Fruit fly (Drosophila melanogaster) whole organism, embryonic: ENCODE measurements around the gene CG14420.

Experiments used
- Asciz ChIP-seq: fragments of 200-800 bp; sonication (Bioruptor generic); optimal IDR thresholded peaks from 2 replicates; lab custom pipeline; 2017; ENCODE audit warnings: missing biosample characterization, mild to moderate bottlenecking, missing genetic modification characterization, missing genetic modification reagents
- CG10147 ChIP-seq: fragments of 200-800 bp; sonication (Bioruptor generic); optimal IDR thresholded peaks from 2 replicates; lab custom pipeline; 2019; ENCODE audit warnings: missing biosample characterization, mild to moderate bottlenecking, missing genetic modification characterization, moderate library complexity
- CG10565 ChIP-seq: fragments of 200-800 bp; sonication (Bioruptor generic); optimal IDR thresholded peaks from 3 replicates; lab custom pipeline; 2016; ENCODE audit warnings: missing biosample characterization, mild to moderate bottlenecking, missing genetic modification characterization
- CG10959 ChIP-seq: fragments of 200-800 bp; sonication (Bioruptor generic); IDR thresholded peaks from 2 replicates; pipeline ENCODE4 v1.3.6; 2022; ENCODE audit warnings: missing biosample characterization, missing genetic modification characterization
- CG12104 ChIP-seq: fragments of 200-800 bp; sonication (Bioruptor generic); optimal IDR thresholded peaks from 3 replicates; lab custom pipeline; 2016; ENCODE audit warnings: missing biosample characterization, missing genetic modification characterization
- CG12769 ChIP-seq: fragments of 200-800 bp; sonication (Bioruptor generic); optimal IDR thresholded peaks from 2 replicates; lab custom pipeline; 2019; ENCODE audit warnings: missing biosample characterization, mild to moderate bottlenecking, missing genetic modification characterization, moderate library complexity
- CG15011 ChIP-seq: fragments of 200-800 bp; sonication (Bioruptor generic); optimal IDR thresholded peaks from 3 replicates; lab custom pipeline; 2018; ENCODE audit warnings: missing biosample characterization, mild to moderate bottlenecking, missing genetic modification characterization
- CG15696 ChIP-seq: fragments of 200-800 bp; sonication (Bioruptor generic); optimal IDR thresholded peaks from 2 replicates; lab custom pipeline; 2019; ENCODE audit warnings: missing biosample characterization, mild to moderate bottlenecking, missing genetic modification characterization, moderate library complexity
- CG16863 ChIP-seq: fragments of 200-800 bp; sonication (Bioruptor generic); optimal IDR thresholded peaks from 3 replicates; lab custom pipeline; 2016; ENCODE audit warnings: missing biosample characterization, missing genetic modification characterization
- CG17912 ChIP-seq: fragments of 200-800 bp; sonication (Bioruptor generic); optimal IDR thresholded peaks from 2 replicates; lab custom pipeline; 2018; ENCODE audit warnings: missing biosample characterization, mild to moderate bottlenecking, missing genetic modification characterization
- CG18011 ChIP-seq: fragments of 200-800 bp; sonication (Bioruptor generic); optimal IDR thresholded peaks from 2 replicates; lab custom pipeline; 2017; ENCODE audit warnings: missing biosample characterization, missing genetic modification characterization, mild to moderate bottlenecking, moderate library complexity, missing genotype
- CG3163 ChIP-seq: fragments of 200-800 bp; sonication (Bioruptor generic); optimal IDR thresholded peaks from 3 replicates; lab custom pipeline; 2016; ENCODE audit warnings: missing biosample characterization, missing genetic modification characterization
- CG32767 ChIP-seq: fragments of 200-800 bp; sonication (Bioruptor generic); IDR thresholded peaks from 2 replicates; pipeline ENCODE4 v1.3.6; 2022; ENCODE audit warnings: missing biosample characterization, missing genetic modification characterization
- CG43689 ChIP-seq: fragments of 200-800 bp; sonication (Bioruptor generic); IDR thresholded peaks from 2 replicates; pipeline ENCODE4 v1.3.6; 2022; ENCODE audit warnings: missing biosample characterization, missing genetic modification characterization
- CG5180 ChIP-seq: fragments of 200-800 bp; sonication (Bioruptor generic); optimal IDR thresholded peaks from 3 replicates; lab custom pipeline; 2017; ENCODE audit warnings: missing biosample characterization, missing genetic modification characterization, mild to moderate bottlenecking, moderate library complexity, missing genetic modification reagents
- CG9215 ChIP-seq: fragments of 200-800 bp; sonication (Bioruptor generic); IDR thresholded peaks from 2 replicates; pipeline ENCODE4 v1.3.6; 2022; ENCODE audit warnings: missing biosample characterization, missing genetic modification characterization
- Dip2 ChIP-seq: fragments of 200-800 bp; sonication (Bioruptor generic); IDR thresholded peaks from 2 replicates; pipeline ENCODE4 v1.3.6; 2022; ENCODE audit warnings: missing biosample characterization, missing genetic modification characterization
- Dll ChIP-seq: fragments of 200-800 bp; sonication (Bioruptor generic); IDR thresholded peaks from 4 replicates; pipeline ENCODE4 v1.3.6; 2022; ENCODE audit warnings: missing biosample characterization, missing genetic modification characterization; ENCODE audit not compliant: partially characterized antibody
- Ets97D ChIP-seq: fragments of 200-800 bp; sonication (Bioruptor generic); optimal IDR thresholded peaks from 3 replicates; lab custom pipeline; 2016; ENCODE audit warnings: missing biosample characterization, missing genetic modification characterization
- Hand ChIP-seq: fragments of 200-800 bp; sonication (Bioruptor generic); optimal IDR thresholded peaks from 2 replicates; lab custom pipeline; 2017; ENCODE audit warnings: mild to moderate bottlenecking, missing biosample characterization, missing genetic modification reagents, missing genetic modification characterization
- Hr39 ChIP-seq: fragments of >200 bp; optimal IDR thresholded peaks from 2 replicates; lab custom pipeline; 2017
- NFAT ChIP-seq: fragments of 200-800 bp; sonication (Bioruptor generic); IDR thresholded peaks from 2 replicates; pipeline ENCODE4 v1.3.6; 2022; ENCODE audit warnings: missing biosample characterization, missing genetic modification characterization
- NK7.1 ChIP-seq: fragments of 200-800 bp; sonication (Bioruptor generic); optimal IDR thresholded peaks from 3 replicates; lab custom pipeline; 2016; ENCODE audit warnings: missing biosample characterization, missing genetic modification characterization
- Spps ChIP-seq: fragments of 200-800 bp; sonication (Bioruptor generic); optimal IDR thresholded peaks from 2 replicates; lab custom pipeline; 2018; ENCODE audit warnings: missing biosample characterization, mild to moderate bottlenecking, missing genetic modification characterization
- ab ChIP-seq: fragments of 200-800 bp; sonication (Bioruptor generic); optimal IDR thresholded peaks from 2 replicates; lab custom pipeline; 2016; ENCODE audit warnings: missing biosample characterization, missing genetic modification characterization
- az2 ChIP-seq: fragments of 200-800 bp; sonication (Bioruptor generic); optimal IDR thresholded peaks from 3 replicates; lab custom pipeline; 2016; ENCODE audit warnings: missing biosample characterization, missing genetic modification characterization
- br ChIP-seq: fragments of >200 bp; optimal IDR thresholded peaks from 2 replicates; lab custom pipeline; 2017
- chinmo ChIP-seq: fragments of 200-800 bp; sonication (Bioruptor generic); IDR thresholded peaks from 4 replicates; pipeline ENCODE4 v1.3.6; 2022; ENCODE audit warnings: missing biosample characterization, missing genetic modification characterization; ENCODE audit not compliant: partially characterized antibody
- dimm ChIP-seq: fragments of 200-800 bp; sonication (Bioruptor generic); IDR thresholded peaks from 2 replicates; pipeline ENCODE4 v1.3.6; 2022; ENCODE audit warnings: missing biosample characterization, missing genetic modification characterization
- en ChIP-seq: fragments of 200-800 bp; sonication (Bioruptor generic); optimal IDR thresholded peaks from 2 replicates; lab custom pipeline; 2016; ENCODE audit warnings: missing biosample characterization, missing genetic modification characterization
- eve ChIP-seq, 2 experiments: fragments of >200 bp; optimal IDR thresholded peaks; 2 replicates each; lab custom pipeline; 2017; ENCODE audit warnings: missing biosample characterization in 2 of 2, missing genetic modification characterization in 2 of 2
- fd3F ChIP-seq: fragments of 200-800 bp; sonication (Bioruptor generic); optimal IDR thresholded peaks from 2 replicates; lab custom pipeline; 2018; ENCODE audit warnings: missing biosample characterization, mild to moderate bottlenecking, missing genetic modification characterization, moderate library complexity
- gfzf ChIP-seq: fragments of 200-800 bp; sonication (Bioruptor generic); optimal IDR thresholded peaks from 2 replicates; lab custom pipeline; 2016; ENCODE audit warnings: missing biosample characterization, mild to moderate bottlenecking, missing genetic modification characterization, moderate library complexity
- grau ChIP-seq: fragments of 200-800 bp; optimal IDR thresholded peaks from 3 replicates; lab custom pipeline; 2019; ENCODE audit warnings: missing biosample characterization, mild to moderate bottlenecking, missing genetic modification characterization, moderate library complexity
- grn ChIP-seq: fragments of 200-800 bp; sonication (Bioruptor generic); optimal IDR thresholded peaks from 3 replicates; lab custom pipeline; 2017; ENCODE audit warnings: missing biosample characterization, missing genetic modification characterization
- ken ChIP-seq: fragments of 200-800 bp; sonication (Bioruptor generic); IDR thresholded peaks from 3 replicates; pipeline ENCODE4 v1.3.6; 2022; ENCODE audit warnings: missing biosample characterization, missing genetic modification characterization
- kni ChIP-seq: fragments of 200-800 bp; sonication (Bioruptor generic); optimal IDR thresholded peaks from 3 replicates; lab custom pipeline; 2017; ENCODE audit warnings: mild to moderate bottlenecking, missing biosample characterization, missing genetic modification reagents, missing genetic modification characterization
- nerfin-1 ChIP-seq: fragments of 200-800 bp; sonication (Bioruptor generic); optimal IDR thresholded peaks from 3 replicates; lab custom pipeline; 2019; ENCODE audit warnings: missing biosample characterization, mild to moderate bottlenecking, missing genetic modification characterization, moderate library complexity
- nom ChIP-seq: fragments of 200-800 bp; sonication (Bioruptor generic); optimal IDR thresholded peaks from 2 replicates; lab custom pipeline; 2017; ENCODE audit warnings: missing biosample characterization, missing genetic modification characterization, mild to moderate bottlenecking, moderate library complexity, missing genetic modification reagents
- org-1 ChIP-seq: fragments of 200-800 bp; sonication (Bioruptor generic); optimal IDR thresholded peaks from 2 replicates; lab custom pipeline; 2017; ENCODE audit warnings: missing biosample characterization, missing genetic modification characterization
- pan ChIP-seq, 4 experiments: fragments of >200 bp in 3 of 4; fragments of 200-800 bp in 1 of 4; sonication (Bioruptor generic) in 1 of 4; optimal IDR thresholded peaks in 3 of 4; IDR thresholded peaks in 1 of 4; 2 replicates each; pipeline versions ENCODE4 v1.3.6 to Lab custom; 2017 to 2022; ENCODE audit warnings: missing biosample characterization in 2 of 4, missing genetic modification characterization in 2 of 4, mixed read lengths in 1 of 4
- pho ChIP-seq: fragments of 200-800 bp; sonication (Bioruptor generic); optimal IDR thresholded peaks from 2 replicates; lab custom pipeline; 2016; ENCODE audit warnings: missing biosample characterization, missing genetic modification characterization
- pzg ChIP-seq: fragments of 200-800 bp; sonication (Bioruptor generic); optimal IDR thresholded peaks from 3 replicates; lab custom pipeline; 2018; ENCODE audit warnings: missing biosample characterization, mild to moderate bottlenecking, missing genetic modification characterization, moderate library complexity
- sd ChIP-seq: fragments of 200-800 bp; sonication (Bioruptor generic); optimal IDR thresholded peaks from 3 replicates; lab custom pipeline; 2018; ENCODE audit warnings: missing biosample characterization, mild to moderate bottlenecking, missing genetic modification characterization, moderate library complexity
- sim ChIP-seq: fragments of 200-800 bp; sonication (Bioruptor generic); IDR thresholded peaks from 2 replicates; pipeline ENCODE4 v1.3.6; 2022; ENCODE audit warnings: missing biosample characterization, missing genetic modification characterization
- slp2 ChIP-seq: fragments of 200-800 bp; sonication (Bioruptor generic); optimal IDR thresholded peaks from 2 replicates; lab custom pipeline; 2016; ENCODE audit warnings: missing biosample characterization, missing genetic modification characterization
- so ChIP-seq: fragments of 200-800 bp; sonication (Bioruptor generic); IDR thresholded peaks from 3 replicates; pipeline ENCODE4 v1.3.6; 2022; ENCODE audit warnings: missing biosample characterization, missing genetic modification characterization
- sqz ChIP-seq: fragments of 200-800 bp; sonication (Bioruptor generic); optimal IDR thresholded peaks from 3 replicates; lab custom pipeline; 2018; ENCODE audit warnings: missing biosample characterization, mild to moderate bottlenecking, missing genetic modification characterization
- wdn ChIP-seq: fragments of 200-800 bp; sonication (Bioruptor generic); IDR thresholded peaks from 2 replicates; pipeline ENCODE4 v1.3.6; 2022; ENCODE audit warnings: missing biosample characterization, missing genetic modification characterization
- z ChIP-seq: fragments of 200-800 bp; sonication (Bioruptor generic); IDR thresholded peaks from 3 replicates; pipeline ENCODE4 v1.3.6; 2022; ENCODE audit warnings: missing biosample characterization, missing genetic modification characterization
- zf30C ChIP-seq: fragments of 200-800 bp; sonication (Bioruptor generic); optimal IDR thresholded peaks from 3 replicates; lab custom pipeline; 2018; ENCODE audit warnings: missing biosample characterization, mild to moderate bottlenecking, missing genetic modification characterization

The CG14420 gene

dm6 chrX:2919742-2920141 is 18.9 kb upstream of the CG14420 start, which contains the start of gene CG3588 (continued):
- TF ChIP-seq fd3F (GFP tag; lab: Kevin White, UChicago) (peak; percentile 66), nerfin-1 (no peak), CG12769 (tag; lab: Kevin White, UChicago) (peak; percentile 11), CG18011 (GFP tag; lab: Kevin White, UChicago) (peak; percentile 46), grn (no peak), Spps (tag; lab: Kevin White, UChicago) (no peak), CG16863 (GFP tag; lab: Kevin White, UChicago) (peak; percentile 66), CG15011 (GFP tag; lab: Kevin White, UChicago) (peak; percentile 44), Ets97D (GFP tag; lab: Kevin White, UChicago) (peak; percentile 24), Hr39 (no peak), org-1 (GFP tag; lab: Kevin White, UChicago) (peak; percentile 36), ken (GFP tag; lab: Robert Waterston, UW) (peak; percentile 68; the same call in 2 of the 3 replicates), sd (peak; percentile 45), kni (GFP tag; lab: Kevin White, UChicago) (no peak), br (no peak), Hand (GFP tag; lab: Kevin White, UChicago) (peak; percentile 29), Asciz (GFP tag; lab: Kevin White, UChicago) (peak; percentile 37), z (no peak), Dll (GFP tag; lab: Robert Waterston, UW) (no peak), pho (GFP tag; lab: Kevin White, UChicago) (peak; percentile 82), sim (GFP tag; lab: Robert Waterston, UW) (no peak), pzg (GFP tag; lab: Kevin White, UChicago) (no peak), CG12104 (GFP tag; lab: Kevin White, UChicago) (peak; percentile 19), slp2 (GFP tag; lab: Kevin White, UChicago) (peak; percentile 55), Dip2 (GFP tag; lab: Robert Waterston, UW) (no peak), NK7.1 (peak; percentile 42), en (GFP tag; lab: Kevin White, UChicago) (no peak), CG17912 (GFP tag; lab: Kevin White, UChicago) (no peak), CG3163 (GFP tag; lab: Kevin White, UChicago) (peak; percentile 44), CG5180 (GFP tag; lab: Kevin White, UChicago) (no peak), CG10959 (0 out of 2 replicates have a peak, but pooled peaks have one; percentile 19), eve (GFP tag; optimal IDR thresholded peaks at IDR 0.05; lab: Kevin White, UChicago) (peak in 1 of 2 experiments; percentile 74), az2 (peak; percentile 52), gfzf (GFP tag; lab: Kevin White, UChicago) (no peak), zf30C (no peak), CG10147 (peak; percentile 75), grau (tag; lab: Kevin White, UChicago) (peak; percentile 71), NFAT (GFP tag; lab: Robert Waterston, UW) (peak; percentile 85), nom (GFP tag; lab: Kevin White, UChicago) (no peak), CG32767 (peak; percentile 63), wdn (peak; percentile 70), CG10565 (GFP tag; lab: Kevin White, UChicago) (no peak), CG9215 (GFP tag; lab: Robert Waterston, UW) (peak; percentile 60), CG15696 (tag; lab: Kevin White, UChicago) (no peak), so (GFP tag; lab: Robert Waterston, UW) (no peak), chinmo (GFP tag; lab: Robert Waterston, UW) (0 out of 4 replicates have a peak, but pooled peaks have one; percentile 39), dimm (GFP tag; lab: Robert Waterston, UW) (no peak), pan (optimal IDR thresholded peaks at IDR 0.05; lab: Kevin White, UChicago) (no peak), pan (GFP tag; optimal IDR thresholded peaks at IDR 0.05 in 1 of 2, IDR thresholded peaks at IDR 0.05 in 1 of 2) (peak in 1 of 2 experiments; percentile 80), sqz (GFP tag; lab: Kevin White, UChicago) (peak; percentile 70), ab (no peak), CG43689 (GFP tag; lab: Robert Waterston, UW) (no peak)
